Fruit fly (Drosophila melanogaster): Measurements from ENCODE around the gene Scr.

The Scr gene

dm6 chr3R:6848595-6848994, 1.2 kb downstream of the Scr start:
- TF ChIP-seq noc (tag; optimal IDR thresholded peaks at IDR 0.05) = no peak

- TF ChIP-seq noc (tag; optimal IDR thresholded peaks at IDR 0.05) = no peak
Observed at dm6 chr3R:6845477-6846196, 4.1 kb downstream of the Scr start.

dm6 chr3R:6841802-6842201, 8.0 kb downstream of the Scr start:
- no peak for TF ChIP-seq noc (tag; optimal IDR thresholded peaks at IDR 0.05)

dm6 chr3R:6838585-6838984, 11.2 kb downstream of the Scr start:
- TF ChIP-seq noc (tag; optimal IDR thresholded peaks at IDR 0.05) = no peak

- TF ChIP-seq noc (tag; optimal IDR thresholded peaks at IDR 0.05) = no peak
Observed at dm6 chr3R:6831698-6832097, 18.1 kb downstream of the Scr start.

dm6 chr3R:6828272-6828671, 21.5 kb downstream of the Scr start:
- no peak for TF ChIP-seq noc (tag; optimal IDR thresholded peaks at IDR 0.05)

- TF ChIP-seq noc (tag; optimal IDR thresholded peaks at IDR 0.05) = no peak
Observed at dm6 chr3R:6826865-6827264, 22.9 kb downstream of the Scr start.

dm6 chr3R:6818904-6819595, 30.7 kb downstream of the Scr start:
- no peak for TF ChIP-seq noc (tag; optimal IDR thresholded peaks at IDR 0.05)

dm6 chr3R:6817977-6818903, 31.5 kb downstream of the Scr start:
- no peak for TF ChIP-seq noc (tag; optimal IDR thresholded peaks at IDR 0.05)

dm6 chr3R:6817200-6817599, 32.6 kb downstream of the Scr start:
- no peak for TF ChIP-seq noc (tag; optimal IDR thresholded peaks at IDR 0.05)

dm6 chr3R:6816272-6816980, 33.4 kb downstream of the Scr start:
- TF ChIP-seq noc (tag; optimal IDR thresholded peaks at IDR 0.05) = no peak

- TF ChIP-seq noc (tag; optimal IDR thresholded peaks at IDR 0.05) = no peak
Observed at dm6 chr3R:6815751-6816039, 34.1 kb downstream of the Scr start.

dm6 chr3R:6814875-6815750, 34.7 kb downstream of the Scr start:
- TF ChIP-seq noc (tag; optimal IDR thresholded peaks at IDR 0.05) = no peak

dm6 chr3R:6813941-6814556, 35.7 kb downstream of the Scr start:
- no peak for TF ChIP-seq noc (tag; optimal IDR thresholded peaks at IDR 0.05)

dm6 chr3R:6813259-6813658, 36.5 kb downstream of the Scr start:
- no peak for TF ChIP-seq noc (tag; optimal IDR thresholded peaks at IDR 0.05)
